Worm (Caenorhabditis elegans): ENCODE measurements around the gene C25F9.5.

- TF ChIP-seq snpc-4 (GFP tag; optimal IDR thresholded peaks at IDR 0.05) (no peak), snpc-4 (tag; optimal IDR thresholded peaks at IDR 0.05) (no peak), ama-1 (optimal IDR thresholded peaks at IDR 0.05) (no peak), ama-1 (GFP tag; optimal IDR thresholded peaks at IDR 0.05) (no peak), snpc-3.4 (tag; optimal IDR thresholded peaks at IDR 0.05) (no peak), B0019.2 (GFP tag; conservative IDR thresholded peaks at IDR 0.05) (no peak)
Observed at ce11 chrV:19396576-19397313, 13.9 kb downstream of the C25F9.5 start.
